Worm (Caenorhabditis elegans) whole organism, L4/young adult: ENCODE results near the gene C36C5.14.

Experiments used
- W03F9.2 ChIP-seq: fragments of 150-350 bp; optimal IDR thresholded peaks from 2 replicates; lab custom pipeline; 2014; ENCODE audit warnings: missing biosample characterization, missing genetic modification characterization
- him-1 ChIP-seq: sonication (generic microtip); optimal IDR thresholded peaks from 2 replicates; lab custom pipeline; 2016; ENCODE audit warnings: missing genotype, missing genetic modification reagents, missing genetic modification characterization, missing compliant biosample characterization

DNA sequence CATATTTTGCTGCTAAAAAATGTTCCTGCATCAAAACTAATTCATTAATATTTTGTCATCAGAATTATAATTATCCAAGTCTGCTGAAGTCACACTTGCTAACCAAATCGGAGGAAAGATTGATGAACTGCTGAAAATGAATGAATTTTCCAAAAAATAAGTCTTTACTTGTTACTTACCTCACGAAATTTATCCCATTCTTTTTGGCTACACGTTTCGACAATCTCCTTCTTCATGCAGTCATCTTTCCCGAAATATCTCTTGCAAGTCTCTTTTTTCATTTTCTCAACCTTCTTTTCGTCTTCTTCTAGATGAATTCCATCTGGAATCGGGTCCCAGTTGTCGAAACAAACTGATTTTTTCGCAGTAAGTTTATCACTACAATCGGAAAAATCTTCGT, 7.0 kb downstream of the C36C5.14 start:
- TF ChIP-seq him-1 (tag; lab: Kevin White, UChicago) (no peak), W03F9.2 (tag; lab: Kevin White, UChicago) (no peak)
